2 worm cellular contexts compared by ENCODE assay signal in the genomic region with DNA sequence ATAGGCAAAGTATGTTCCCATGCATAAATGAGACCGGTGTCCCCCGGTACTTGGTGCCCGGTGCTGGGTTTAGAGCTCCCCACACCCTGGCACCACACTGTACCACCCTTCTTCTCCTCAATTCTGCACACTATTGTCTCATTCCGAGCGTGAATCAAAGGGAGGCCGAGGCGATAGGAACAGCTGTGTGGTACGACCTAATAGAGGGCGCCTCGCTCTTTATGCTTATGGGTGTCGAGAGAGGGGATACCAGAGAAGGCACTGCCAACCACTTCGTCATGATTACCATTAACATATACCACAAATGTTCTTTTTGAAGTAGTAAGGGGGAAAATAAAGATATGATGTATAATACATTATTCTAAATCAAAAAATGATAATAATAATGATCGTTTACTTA.
TF ChIP-seq lines count a peak whose summit lies in the region.

No protein-coding gene starts in this region.

TF ChIP-seq in whole organism, L4 larva, 104 proteins besides CTCF, POLR2A, EP300 and RAD21:
- TF ChIP-seq aha-1 (tag; lab: Kevin White, UChicago) (peak; percentile 61), pqm-1 (tag; optimal IDR thresholded peaks at IDR 0.05; lab: Kevin White, UChicago) (no peak)

TF ChIP-seq in whole organism, young adult, 124 proteins besides CTCF, POLR2A, EP300 and RAD21:
- TF ChIP-seq hmg-20 (GFP tag; IDR thresholded peaks at IDR 0.05; lab: Robert Waterston, UW): no peak
- TF ChIP-seq sea-2 (GFP tag; IDR thresholded peaks at IDR 0.05; lab: Robert Waterston, UW): 0 out of 2 replicates have a peak, but pooled peaks have one; percentile 56
- no peak for TF ChIP-seq F52B5.7 (tag; optimal IDR thresholded peaks at IDR 0.05; lab: Kevin White, UChicago)
- no peak for TF ChIP-seq F57C9.4 (tag; optimal IDR thresholded peaks at IDR 0.05; lab: Kevin White, UChicago)
- TF ChIP-seq F49E8.2 (tag; optimal IDR thresholded peaks at IDR 0.05; lab: Kevin White, UChicago; ENCODE audit: insufficient read depth): no peak
- no peak for TF ChIP-seq zim-3 (tag; optimal IDR thresholded peaks at IDR 0.05; lab: Kevin White, UChicago)
- no peak for TF ChIP-seq nhr-179 (tag; optimal IDR thresholded peaks at IDR 0.05; lab: Kevin White, UChicago)
